Worm (Caenorhabditis elegans) whole organism, L4/young adult: ENCODE results near the gene K07F5.22.

Experiments used
- W03F9.2 ChIP-seq: fragments of 150-350 bp; optimal IDR thresholded peaks from 2 replicates; lab custom pipeline; 2014; ENCODE audit warnings: missing biosample characterization, missing genetic modification characterization
- dao-5 ChIP-seq: sonication (generic microtip); optimal IDR thresholded peaks from 2 replicates; lab custom pipeline; 2016; ENCODE audit warnings: missing genotype, missing genetic modification characterization, moderate library complexity, missing compliant biosample characterization
- him-1 ChIP-seq: sonication (generic microtip); optimal IDR thresholded peaks from 2 replicates; lab custom pipeline; 2016; ENCODE audit warnings: missing genotype, missing genetic modification reagents, missing genetic modification characterization, missing compliant biosample characterization

ce11 chrIV:9850931-9851330, 13.9 kb upstream of the K07F5.22 start, which contains the start of gene ssp-10:
- no peak for TF ChIP-seq him-1 (tag; lab: Kevin White, UChicago)
- TF ChIP-seq W03F9.2 = no peak
- no peak for TF ChIP-seq dao-5
